Fruit fly (Drosophila melanogaster) whole organism, embryonic: ENCODE measurements around the gene corto.
A peak's percentile ranks its signal among the peaks of the same experiment; 100 is the strongest.

Source experiments
- CG10209 ChIP-seq: fragments of 200-800 bp; sonication (Bioruptor generic); optimal IDR thresholded peaks from 3 replicates; lab custom pipeline; 2017; ENCODE audit warnings: missing biosample characterization, mild to moderate bottlenecking, missing genetic modification characterization, missing genetic modification reagents
- CG10431 ChIP-seq: fragments of 200-800 bp; sonication (Bioruptor generic); optimal IDR thresholded peaks from 3 replicates; lab custom pipeline; 2018; ENCODE audit warnings: missing biosample characterization, mild to moderate bottlenecking, missing genetic modification characterization
- CG10543 ChIP-seq: fragments of 200-800 bp; sonication (Bioruptor generic); optimal IDR thresholded peaks from 3 replicates; lab custom pipeline; 2017; ENCODE audit warnings: missing biosample characterization, mild to moderate bottlenecking, missing genetic modification characterization, moderate library complexity
- CG11247 ChIP-seq: fragments of 200-800 bp; sonication (Bioruptor generic); IDR thresholded peaks from 2 replicates; pipeline ENCODE4 v1.3.6; 2022; ENCODE audit warnings: missing biosample characterization, missing genetic modification characterization
- CG11696 ChIP-seq: fragments of 200-800 bp; sonication (Bioruptor generic); IDR thresholded peaks from 2 replicates; pipeline ENCODE4 v1.3.6; 2022; ENCODE audit warnings: missing biosample characterization, missing genetic modification characterization
- CG11723 ChIP-seq: fragments of 200-800 bp; sonication (Bioruptor generic); optimal IDR thresholded peaks from 2 replicates; lab custom pipeline; 2017; ENCODE audit warnings: missing biosample characterization, mild to moderate bottlenecking, missing genetic modification characterization
- CG12744 ChIP-seq: fragments of 200-800 bp; sonication (Bioruptor generic); optimal IDR thresholded peaks from 2 replicates; lab custom pipeline; 2016; ENCODE audit warnings: missing biosample characterization, missing genetic modification characterization
- CG13894 ChIP-seq: fragments of 200-800 bp; sonication (Bioruptor generic); optimal IDR thresholded peaks from 3 replicates; lab custom pipeline; 2018; ENCODE audit warnings: missing biosample characterization, mild to moderate bottlenecking, missing genetic modification characterization, moderate library complexity
- CG15011 ChIP-seq: fragments of 200-800 bp; sonication (Bioruptor generic); optimal IDR thresholded peaks from 3 replicates; lab custom pipeline; 2018; ENCODE audit warnings: missing biosample characterization, mild to moderate bottlenecking, missing genetic modification characterization
- CG15601 ChIP-seq: fragments of 200-800 bp; sonication (Bioruptor generic); optimal IDR thresholded peaks from 3 replicates; lab custom pipeline; 2019; ENCODE audit warnings: missing biosample characterization, mild to moderate bottlenecking, missing genetic modification characterization, moderate library complexity
- CG17385 ChIP-seq: fragments of 200-800 bp; sonication (Bioruptor generic); optimal IDR thresholded peaks from 3 replicates; lab custom pipeline; 2018; ENCODE audit warnings: missing biosample characterization, mild to moderate bottlenecking, missing genetic modification characterization
- CG1832 ChIP-seq: fragments of 200-800 bp; sonication (Bioruptor generic); optimal IDR thresholded peaks from 2 replicates; lab custom pipeline; 2017; ENCODE audit warnings: missing biosample characterization, mild to moderate bottlenecking, missing genetic modification characterization, inconsistent platforms
- CG3163 ChIP-seq: fragments of 200-800 bp; sonication (Bioruptor generic); optimal IDR thresholded peaks from 3 replicates; lab custom pipeline; 2016; ENCODE audit warnings: missing biosample characterization, missing genetic modification characterization
- CG34376 ChIP-seq: fragments of 200-800 bp; sonication (Bioruptor generic); optimal IDR thresholded peaks from 2 replicates; lab custom pipeline; 2018; ENCODE audit warnings: missing biosample characterization, mild to moderate bottlenecking, missing genetic modification characterization
- CG34422 ChIP-seq: fragments of 200-800 bp; sonication (Bioruptor generic); IDR thresholded peaks from 3 replicates; pipeline ENCODE4 v1.3.6; 2022; ENCODE audit warnings: missing biosample characterization, missing genetic modification characterization
- CG42726 ChIP-seq: fragments of 200-800 bp; sonication (Bioruptor generic); IDR thresholded peaks from 2 replicates; pipeline ENCODE4 v1.3.6; 2022; ENCODE audit warnings: missing biosample characterization, missing genetic modification characterization; ENCODE audit not compliant: partially characterized antibody
- CG4328 ChIP-seq: fragments of 200-800 bp; sonication (Bioruptor generic); optimal IDR thresholded peaks from 3 replicates; lab custom pipeline; 2017; ENCODE audit warnings: missing biosample characterization, missing genetic modification reagents, missing genetic modification characterization
- CG4730 ChIP-seq: fragments of 200-800 bp; sonication (Bioruptor generic); IDR thresholded peaks from 2 replicates; pipeline ENCODE4 v1.3.6; 2022; ENCODE audit warnings: missing biosample characterization, missing genetic modification characterization
- CG6854 ChIP-seq: fragments of 200-800 bp; sonication (Bioruptor generic); optimal IDR thresholded peaks from 3 replicates; lab custom pipeline; 2017; ENCODE audit warnings: missing biosample characterization, mild to moderate bottlenecking, missing genetic modification characterization
- CG8089 ChIP-seq: fragments of 200-800 bp; sonication (Bioruptor generic); optimal IDR thresholded peaks from 3 replicates; lab custom pipeline; 2016; ENCODE audit warnings: missing biosample characterization, missing genetic modification characterization
- Camta ChIP-seq: fragments of 200-800 bp; sonication (Bioruptor generic); optimal IDR thresholded peaks from 2 replicates; lab custom pipeline; 2016; ENCODE audit warnings: missing biosample characterization, missing genetic modification characterization
- Dp ChIP-seq: fragments of 200-800 bp; sonication (Bioruptor generic); optimal IDR thresholded peaks from 2 replicates; lab custom pipeline; 2018; ENCODE audit warnings: missing biosample characterization, mild to moderate bottlenecking, missing genetic modification characterization, moderate library complexity
- E2f1 ChIP-seq: fragments of 200-800 bp; sonication (Bioruptor generic); IDR thresholded peaks from 2 replicates; pipeline ENCODE4 v1.3.6; 2022; ENCODE audit warnings: missing biosample characterization, missing genetic modification characterization
- ERR ChIP-seq: fragments of 200-800 bp; sonication (Bioruptor generic); optimal IDR thresholded peaks from 2 replicates; lab custom pipeline; 2016; ENCODE audit warnings: missing biosample characterization, missing genetic modification characterization
- HLH4C ChIP-seq: fragments of 200-800 bp; sonication (Bioruptor generic); IDR thresholded peaks from 3 replicates; pipeline ENCODE4 v1.3.6; 2022; ENCODE audit warnings: missing biosample characterization, missing genetic modification characterization; ENCODE audit not compliant: partially characterized antibody
- Hand ChIP-seq: fragments of 200-800 bp; sonication (Bioruptor generic); optimal IDR thresholded peaks from 2 replicates; lab custom pipeline; 2017; ENCODE audit warnings: mild to moderate bottlenecking, missing biosample characterization, missing genetic modification reagents, missing genetic modification characterization
- Lpt ChIP-seq: fragments of >200 bp; optimal IDR thresholded peaks from 2 replicates; lab custom pipeline; 2018; ENCODE audit warnings: missing biosample characterization, missing genetic modification characterization
- Scr ChIP-seq: fragments of 200-800 bp; sonication (Bioruptor generic); IDR thresholded peaks from 2 replicates; pipeline ENCODE4 v1.3.6; 2022; ENCODE audit warnings: missing biosample characterization, missing genetic modification characterization; ENCODE audit not compliant: partially characterized antibody
- Tbp ChIP-seq: fragments of >200 bp; optimal IDR thresholded peaks from 2 replicates; lab custom pipeline; 2018; ENCODE audit warnings: missing biosample characterization, missing genetic modification characterization
- abd-A ChIP-seq: fragments of 200-800 bp; sonication (Bioruptor generic); optimal IDR thresholded peaks from 3 replicates; lab custom pipeline; 2019; ENCODE audit warnings: missing biosample characterization, mild to moderate bottlenecking, missing genetic modification characterization, moderate library complexity
- al ChIP-seq: fragments of 200-800 bp; sonication (Bioruptor generic); IDR thresholded peaks from 2 replicates; pipeline ENCODE4 v1.3.6; 2022; ENCODE audit warnings: missing biosample characterization, missing genetic modification characterization
- ara ChIP-seq: fragments of 200-800 bp; sonication (Bioruptor generic); IDR thresholded peaks from 2 replicates; pipeline ENCODE4 v1.3.6; 2022; ENCODE audit warnings: missing biosample characterization, missing genetic modification characterization
- ci ChIP-seq: fragments of 200-800 bp; sonication (Bioruptor generic); IDR thresholded peaks from 3 replicates; pipeline ENCODE4 v1.3.6; 2022; ENCODE audit warnings: missing biosample characterization, missing genetic modification characterization
- ewg ChIP-seq: fragments of 200-800 bp; sonication (Bioruptor generic); optimal IDR thresholded peaks from 3 replicates; lab custom pipeline; 2017; ENCODE audit warnings: mild to moderate bottlenecking, missing biosample characterization, missing genetic modification reagents, missing genetic modification characterization
- fd96Cb ChIP-seq: fragments of 200-800 bp; sonication (Bioruptor generic); optimal IDR thresholded peaks from 2 replicates; lab custom pipeline; 2018; ENCODE audit warnings: missing biosample characterization, mild to moderate bottlenecking, missing genetic modification characterization, moderate library complexity
- gro ChIP-seq: fragments of 200-800 bp; sonication (Bioruptor generic); optimal IDR thresholded peaks from 2 replicates; lab custom pipeline; 2016; ENCODE audit warnings: missing biosample characterization, missing genetic modification characterization
- jumu ChIP-seq: fragments of 200-800 bp; sonication (Bioruptor generic); optimal IDR thresholded peaks from 3 replicates; lab custom pipeline; 2016; ENCODE audit warnings: missing biosample characterization, missing genetic modification characterization
- kni ChIP-seq: fragments of 200-800 bp; sonication (Bioruptor generic); optimal IDR thresholded peaks from 3 replicates; lab custom pipeline; 2017; ENCODE audit warnings: mild to moderate bottlenecking, missing biosample characterization, missing genetic modification reagents, missing genetic modification characterization
- lmd ChIP-seq: fragments of 200-800 bp; sonication (Bioruptor generic); IDR thresholded peaks from 2 replicates; pipeline ENCODE4 v1.3.6; 2022; ENCODE audit warnings: missing biosample characterization, missing genetic modification characterization
- luna ChIP-seq: fragments of 200-800 bp; sonication (Bioruptor generic); optimal IDR thresholded peaks from 2 replicates; lab custom pipeline; 2016; ENCODE audit warnings: missing biosample characterization, missing genetic modification characterization
- nau ChIP-seq: fragments of 200-800 bp; sonication (Bioruptor generic); optimal IDR thresholded peaks from 3 replicates; lab custom pipeline; 2017; ENCODE audit warnings: missing biosample characterization, mild to moderate bottlenecking, missing genetic modification characterization, missing genetic modification reagents
- odd ChIP-seq: fragments of 200-800 bp; sonication (Bioruptor generic); optimal IDR thresholded peaks from 2 replicates; lab custom pipeline; 2017; ENCODE audit warnings: missing biosample characterization, mild to moderate bottlenecking, missing genetic modification characterization
- peb ChIP-seq: fragments of 200-800 bp; sonication (Bioruptor generic); IDR thresholded peaks from 2 replicates; pipeline ENCODE4 v1.3.6; 2022; ENCODE audit warnings: missing biosample characterization, missing genetic modification characterization
- sc ChIP-seq, 3 experiments: fragments of >200 bp in 2 of 3; fragments of 200-800 bp in 1 of 3; sonication (Bioruptor generic) in 1 of 3; optimal IDR thresholded peaks; 2 replicates in 2 of 3; 3 replicates in 1 of 3; lab custom pipeline; 2017; ENCODE audit warnings: mild to moderate bottlenecking in 1 of 3, missing biosample characterization in 1 of 3, missing genetic modification characterization in 1 of 3, missing genetic modification reagents in 1 of 3
- sima ChIP-seq: fragments of 200-800 bp; sonication (Bioruptor generic); optimal IDR thresholded peaks from 2 replicates; lab custom pipeline; 2016; ENCODE audit warnings: missing biosample characterization, missing genetic modification characterization
- stc ChIP-seq: fragments of 200-800 bp; sonication (Bioruptor generic); IDR thresholded peaks from 2 replicates; pipeline ENCODE4 v1.3.6; 2022; ENCODE audit warnings: missing biosample characterization, missing genetic modification characterization
- tup ChIP-seq: fragments of 200-800 bp; sonication (Bioruptor generic); optimal IDR thresholded peaks from 2 replicates; lab custom pipeline; 2016; ENCODE audit warnings: missing biosample characterization, mild to moderate bottlenecking, missing genetic modification characterization, moderate library complexity
- vfl ChIP-seq: fragments of 200-800 bp; sonication (Bioruptor generic); optimal IDR thresholded peaks from 2 replicates; lab custom pipeline; 2016; ENCODE audit warnings: missing biosample characterization, missing genetic modification characterization
- zfh1 ChIP-seq: fragments of 200-800 bp; sonication (Bioruptor generic); IDR thresholded peaks from 3 replicates; pipeline ENCODE4 v1.3.6; 2022; ENCODE audit warnings: missing biosample characterization, missing genetic modification characterization

Gene corto

dm6 chr3R:5064542-5065358 lies 22.1 kb downstream of the corto start (continued):
- TF ChIP-seq ara (peak; percentile 34; the same call in 1 of the 2 replicates), CG10209 (peak; percentile 42), jumu (GFP tag; lab: Kevin White, UChicago) (no peak), stc (GFP tag; lab: Robert Waterston, UW) (no peak; the same call in 1 of the 2 replicates), CG8089 (no peak), HLH4C (GFP tag; lab: Robert Waterston, UW) (no peak), fd96Cb (tag; lab: Kevin White, UChicago) (no peak), CG42726 (GFP tag; lab: Robert Waterston, UW) (no peak), ci (no peak), CG13894 (no peak), CG4328 (GFP tag; lab: Kevin White, UChicago) (no peak), lmd (GFP tag; lab: Robert Waterston, UW) (0 out of 2 replicates have a peak, but pooled peaks have one; percentile 34), CG17385 (no peak), Lpt (no peak), odd (no peak), CG4730 (GFP tag; lab: Robert Waterston, UW) (no peak), CG11696 (GFP tag; lab: Robert Waterston, UW) (no peak; the same call in 1 of the 2 replicates), Scr (GFP tag; lab: Robert Waterston, UW) (no peak), sc (optimal IDR thresholded peaks at IDR 0.05; lab: Kevin White, UChicago) (no peak), sc (GFP tag; optimal IDR thresholded peaks at IDR 0.05; lab: Kevin White, UChicago) (no peak), kni (GFP tag; lab: Kevin White, UChicago) (no peak), zfh1 (peak; percentile 52; the same call in 1 of the 3 replicates), Camta (GFP tag; lab: Kevin White, UChicago) (no peak), vfl (GFP tag; lab: Kevin White, UChicago) (no peak), ewg (peak; percentile 7), CG34422 (no peak), tup (GFP tag; lab: Kevin White, UChicago) (no peak), luna (GFP tag; lab: Kevin White, UChicago) (no peak), sima (no peak), CG6854 (GFP tag; lab: Kevin White, UChicago) (no peak), CG15601 (tag; lab: Kevin White, UChicago) (no peak), ERR (no peak), gro (GFP tag; lab: Kevin White, UChicago) (peak; percentile 57), nau (GFP tag; lab: Kevin White, UChicago) (peak; percentile 6), CG12744 (GFP tag; lab: Kevin White, UChicago) (no peak), CG11247 (GFP tag; lab: Robert Waterston, UW) (no peak), Tbp (no peak), peb (no peak), Dp (GFP tag; lab: Kevin White, UChicago) (no peak), CG1832 (no peak), CG15011 (GFP tag; lab: Kevin White, UChicago) (no peak), CG11723 (no peak), CG10543 (GFP tag; lab: Kevin White, UChicago) (peak; percentile 34), E2f1 (GFP tag; lab: Robert Waterston, UW) (peak; percentile 36; the same call in 1 of the 2 replicates), CG34376 (GFP tag; lab: Kevin White, UChicago) (peak; percentile 78), al (no peak), CG3163 (no peak), Hand (GFP tag; lab: Kevin White, UChicago) (no peak), CG10431 (GFP tag; lab: Kevin White, UChicago) (no peak), abd-A (tag; lab: Kevin White, UChicago) (no peak)
